In genomic region chrX:7474968-7475433, ce11 we compare ENCODE assay signal across 2 worm cellular contexts.
TF ChIP-seq lines count a peak whose summit lies in the region.

Gene coh-1 (minus strand): TSS chrX:7475018.

TF ChIP-seq in whole organism, L2 larva, 48 proteins besides CTCF, POLR2A, EP300 and RAD21 (continued from another document):
- TF ChIP-seq blmp-1 (tag; optimal IDR thresholded peaks at IDR 0.05; lab: Kevin White, UChicago; ENCODE audit: insufficient read depth) (no peak), ztf-11 (tag; optimal IDR thresholded peaks at IDR 0.05; lab: Kevin White, UChicago) (no peak), nhr-11 (tag; optimal IDR thresholded peaks at IDR 0.05; lab: Kevin White, UChicago) (no peak), unc-55 (GFP tag; optimal IDR thresholded peaks at IDR 0.05; lab: Kevin White, UChicago) (peak; percentile 81), dmd-4 (tag; optimal IDR thresholded peaks at IDR 0.05; lab: Kevin White, UChicago) (no peak)

TF ChIP-seq in whole organism, L4 larva, 104 proteins besides CTCF, POLR2A, EP300 and RAD21 (continued from another document):
- TF ChIP-seq nhr-11 (tag; optimal IDR thresholded peaks at IDR 0.05; lab: Kevin White, UChicago) (peak; percentile 2), daf-16 (GFP tag; optimal IDR thresholded peaks at IDR 0.05; lab: Kevin White, UChicago) (no peak), daf-16 (tag; optimal IDR thresholded peaks at IDR 0.05; lab: Kevin White, UChicago) (no peak), F44E2.7 (GFP tag; IDR thresholded peaks at IDR 0.05; lab: Robert Waterston, UW) (no peak), aha-1 (tag; lab: Kevin White, UChicago) (peak; percentile 97), arid-1 (GFP tag; conservative IDR thresholded peaks at IDR 0.05; lab: Robert Waterston, UW) (no peak), ceh-62 (tag; optimal IDR thresholded peaks at IDR 0.05; lab: Kevin White, UChicago) (no peak), aly-2 (tag; optimal IDR thresholded peaks at IDR 0.05; lab: Kevin White, UChicago) (no peak), hmg-1.1 (GFP tag; IDR thresholded peaks at IDR 0.05; lab: Robert Waterston, UW) (peak; percentile 69), dpl-1 (GFP tag; optimal IDR thresholded peaks at IDR 0.05; lab: Kevin White, UChicago) (peak; percentile 51), madf-9 (GFP tag; conservative IDR thresholded peaks at IDR 0.05; lab: Robert Waterston, UW) (no peak)
